Fruit fly (Drosophila melanogaster): ENCODE measurements around the gene Hsp70Bbb.

Gene Hsp70Bbb

DNA sequence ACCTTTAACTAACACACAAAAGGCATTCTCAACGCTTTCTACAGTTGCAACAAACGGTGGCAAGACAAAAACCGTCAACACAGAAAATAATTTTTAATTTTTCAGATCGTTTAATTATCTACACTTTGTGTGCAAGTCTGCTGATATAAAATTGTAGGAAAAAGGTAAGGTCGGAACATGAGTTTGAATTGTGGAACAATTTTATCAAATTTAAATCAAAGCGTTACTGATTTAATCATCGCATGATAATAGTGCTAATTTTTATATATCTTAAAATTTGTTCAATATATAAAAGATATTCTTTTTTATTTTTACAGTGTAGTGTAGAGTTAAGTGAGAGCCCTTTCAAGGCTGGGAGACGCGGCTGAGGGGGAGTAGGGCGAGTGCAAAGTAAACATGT lies 40.6 kb downstream of the Hsp70Bbb start (continued):
- TF ChIP-seq CG32767 (GFP tag; IDR thresholded peaks at IDR 0.05) (no peak), CG10431 (GFP tag; optimal IDR thresholded peaks at IDR 0.05) (no peak), slp2 (GFP tag; optimal IDR thresholded peaks at IDR 0.05) (no peak), sc (optimal IDR thresholded peaks at IDR 0.05) (no peak), sc (GFP tag; optimal IDR thresholded peaks at IDR 0.05) (no peak), Max (GFP tag; optimal IDR thresholded peaks at IDR 0.05) (no peak), CG9437 (GFP tag; optimal IDR thresholded peaks at IDR 0.05) (no peak), Eip74EF (GFP tag; optimal IDR thresholded peaks at IDR 0.05) (no peak), prd (optimal IDR thresholded peaks at IDR 0.05) (no peak), prd (GFP tag; IDR thresholded peaks at IDR 0.05) (no peak), disco-r (GFP tag; optimal IDR thresholded peaks at IDR 0.05) (no peak), lmd (GFP tag; IDR thresholded peaks at IDR 0.05) (peak; percentile 9; the same call in 1 of the 2 replicates), croc (GFP tag; conservative IDR thresholded peaks at IDR 0.05) (no peak), gt (GFP tag; IDR thresholded peaks at IDR 0.05) (no peak), inv (GFP tag; IDR thresholded peaks at IDR 0.05; ENCODE audit: partially characterized antibody) (no peak), dm (GFP tag; optimal IDR thresholded peaks at IDR 0.05) (no peak), mirr (GFP tag; optimal IDR thresholded peaks at IDR 0.05) (no peak), Dip2 (GFP tag; IDR thresholded peaks at IDR 0.05) (no peak), Chrac-16 (GFP tag; optimal IDR thresholded peaks at IDR 0.05) (no peak), fu2 (GFP tag; optimal IDR thresholded peaks at IDR 0.05) (no peak), CG13624 (GFP tag; optimal IDR thresholded peaks at IDR 0.05) (no peak), CG4617 (GFP tag; optimal IDR thresholded peaks at IDR 0.05; ENCODE audit: borderline replicate concordance) (no peak), CG11504 (tag; optimal IDR thresholded peaks at IDR 0.05) (peak; percentile 66), luna (GFP tag; optimal IDR thresholded peaks at IDR 0.05) (no peak), CG10654 (GFP tag; optimal IDR thresholded peaks at IDR 0.05) (no peak), CG1602 (GFP tag; optimal IDR thresholded peaks at IDR 0.05) (no peak), CG17385 (GFP tag; optimal IDR thresholded peaks at IDR 0.05) (peak; percentile 16), Dref (GFP tag; IDR thresholded peaks at IDR 0.05) (no peak), da (GFP tag; optimal IDR thresholded peaks at IDR 0.05) (no peak), Elba2 (GFP tag; optimal IDR thresholded peaks at IDR 0.05) (no peak), Aef1 (GFP tag; IDR thresholded peaks at IDR 0.05) (no peak), tup (GFP tag; optimal IDR thresholded peaks at IDR 0.05) (no peak), Dp (GFP tag; optimal IDR thresholded peaks at IDR 0.05) (no peak), CG8388 (GFP tag; optimal IDR thresholded peaks at IDR 0.05) (no peak), vnd (GFP tag; IDR thresholded peaks at IDR 0.05; ENCODE audit: partially characterized antibody) (no peak), sim (GFP tag; IDR thresholded peaks at IDR 0.05) (no peak), Camta (GFP tag; optimal IDR thresholded peaks at IDR 0.05) (no peak), Awh (GFP tag; IDR thresholded peaks at IDR 0.05) (no peak), kay (GFP tag; optimal IDR thresholded peaks at IDR 0.05) (no peak), Hr51 (GFP tag; optimal IDR thresholded peaks at IDR 0.05) (peak in 1 of 2 experiments; percentile 51), CG11398 (GFP tag; optimal IDR thresholded peaks at IDR 0.05) (no peak), TFAM (GFP tag; optimal IDR thresholded peaks at IDR 0.05) (no peak), CG6765 (GFP tag; optimal IDR thresholded peaks at IDR 0.05) (peak; percentile 24), CG31224 (GFP tag; IDR thresholded peaks at IDR 0.05) (no peak), CG11093 (GFP tag; IDR thresholded peaks at IDR 0.05) (no peak), h (optimal IDR thresholded peaks at IDR 0.05) (no peak), bbx (GFP tag; IDR thresholded peaks at IDR 0.05; ENCODE audit: partially characterized antibody) (no peak), tap (tag; optimal IDR thresholded peaks at IDR 0.05) (no peak), CG18262 (tag; optimal IDR thresholded peaks at IDR 0.05) (no peak), tin (GFP tag; optimal IDR thresholded peaks at IDR 0.05) (no peak), ranshi (GFP tag; IDR thresholded peaks at IDR 0.05) (no peak), CG10462 (GFP tag; optimal IDR thresholded peaks at IDR 0.05) (no peak), pita (GFP tag; optimal IDR thresholded peaks at IDR 0.05) (no peak)
